Fruit fly (Drosophila melanogaster) whole organism, embryonic: ENCODE results near the gene CstF50.

Source experiments
- ATbp ChIP-seq: fragments of 200-800 bp; sonication (Bioruptor generic); optimal IDR thresholded peaks from 2 replicates; lab custom pipeline; 2017; ENCODE audit warnings: missing biosample characterization, mild to moderate bottlenecking, missing genetic modification characterization, missing genetic modification reagents
- Aef1 ChIP-seq: fragments of 200-800 bp; sonication (Bioruptor generic); IDR thresholded peaks from 3 replicates; pipeline ENCODE4 v1.3.6; 2022; ENCODE audit warnings: missing biosample characterization, missing genetic modification characterization
- Bdp1 ChIP-seq: fragments of 200-800 bp; sonication (Bioruptor generic); optimal IDR thresholded peaks from 3 replicates; lab custom pipeline; 2016; ENCODE audit warnings: missing biosample characterization, missing genetic modification characterization
- CG10209 ChIP-seq: fragments of 200-800 bp; sonication (Bioruptor generic); optimal IDR thresholded peaks from 3 replicates; lab custom pipeline; 2017; ENCODE audit warnings: missing biosample characterization, mild to moderate bottlenecking, missing genetic modification characterization, missing genetic modification reagents
- CG10274 ChIP-seq: fragments of 200-800 bp; sonication (Bioruptor generic); optimal IDR thresholded peaks from 3 replicates; lab custom pipeline; 2017; ENCODE audit warnings: missing biosample characterization, mild to moderate bottlenecking, missing genetic modification characterization
- CG11247 ChIP-seq: fragments of 200-800 bp; sonication (Bioruptor generic); IDR thresholded peaks from 2 replicates; pipeline ENCODE4 v1.3.6; 2022; ENCODE audit warnings: missing biosample characterization, missing genetic modification characterization
- CG1233 ChIP-seq: fragments of 200-800 bp; sonication (Bioruptor generic); optimal IDR thresholded peaks from 4 replicates; lab custom pipeline; 2018; ENCODE audit warnings: missing biosample characterization, mild to moderate bottlenecking, missing genetic modification characterization
- CG12942 ChIP-seq: fragments of 200-800 bp; sonication (Bioruptor generic); optimal IDR thresholded peaks from 3 replicates; lab custom pipeline; 2016; ENCODE audit warnings: missing biosample characterization, missing genetic modification characterization
- CG15479 ChIP-seq: fragments of 200-800 bp; sonication (Bioruptor generic); optimal IDR thresholded peaks from 3 replicates; lab custom pipeline; 2019; ENCODE audit warnings: missing biosample characterization, mild to moderate bottlenecking, missing genetic modification characterization, moderate library complexity
- CG15601 ChIP-seq: fragments of 200-800 bp; sonication (Bioruptor generic); optimal IDR thresholded peaks from 3 replicates; lab custom pipeline; 2019; ENCODE audit warnings: missing biosample characterization, mild to moderate bottlenecking, missing genetic modification characterization, moderate library complexity
- CG16863 ChIP-seq: fragments of 200-800 bp; sonication (Bioruptor generic); optimal IDR thresholded peaks from 3 replicates; lab custom pipeline; 2016; ENCODE audit warnings: missing biosample characterization, missing genetic modification characterization
- CG17361 ChIP-seq: fragments of 200-800 bp; sonication (Bioruptor generic); IDR thresholded peaks from 3 replicates; pipeline ENCODE4 v1.3.6; 2022; ENCODE audit warnings: missing biosample characterization, missing genetic modification characterization
- CG18599 ChIP-seq: fragments of 200-800 bp; sonication (Bioruptor generic); optimal IDR thresholded peaks from 3 replicates; lab custom pipeline; 2017; ENCODE audit warnings: missing biosample characterization, missing genetic modification characterization, mild to moderate bottlenecking, moderate library complexity, missing genetic modification reagents
- CG2116 ChIP-seq: fragments of 200-800 bp; sonication (Bioruptor generic); optimal IDR thresholded peaks from 3 replicates; lab custom pipeline; 2018; ENCODE audit warnings: missing biosample characterization, mild to moderate bottlenecking, missing genetic modification characterization
- CG30403 ChIP-seq: fragments of 200-800 bp; sonication (Bioruptor generic); optimal IDR thresholded peaks from 3 replicates; lab custom pipeline; 2016; ENCODE audit warnings: missing biosample characterization, missing genetic modification characterization
- CG4360 ChIP-seq: fragments of 200-800 bp; sonication (Bioruptor generic); IDR thresholded peaks from 2 replicates; pipeline ENCODE4 v1.3.6; 2022; ENCODE audit warnings: missing biosample characterization, missing genetic modification characterization
- CG6683 ChIP-seq: fragments of 200-800 bp; sonication (Bioruptor generic); optimal IDR thresholded peaks from 2 replicates; lab custom pipeline; 2017; ENCODE audit warnings: missing biosample characterization, mild to moderate bottlenecking, missing genetic modification characterization, missing genetic modification reagents
- CG6689 ChIP-seq: fragments of 200-800 bp; sonication (Bioruptor generic); IDR thresholded peaks from 2 replicates; pipeline ENCODE4 v1.3.6; 2022; ENCODE audit warnings: missing biosample characterization, missing genetic modification characterization
- CG6813 ChIP-seq: fragments of 200-800 bp; sonication (Bioruptor generic); optimal IDR thresholded peaks from 2 replicates; lab custom pipeline; 2017; ENCODE audit warnings: missing biosample characterization, missing genetic modification characterization, mild to moderate bottlenecking, moderate library complexity, missing genetic modification reagents
- CG7839 ChIP-seq: fragments of 200-800 bp; sonication (Bioruptor generic); optimal IDR thresholded peaks from 3 replicates; lab custom pipeline; 2018; ENCODE audit warnings: missing biosample characterization, mild to moderate bottlenecking, missing genetic modification characterization, moderate library complexity
- CG8290 ChIP-seq, 3 experiments: fragments of 200-800 bp; sonication (Bioruptor generic); optimal IDR thresholded peaks; 2 replicates each; lab custom pipeline; 2016 to 2019; ENCODE audit warnings: missing biosample characterization in 3 of 3, missing genetic modification characterization in 3 of 3, mild to moderate bottlenecking in 2 of 3, moderate library complexity in 1 of 3
- CG8765 ChIP-seq: fragments of 200-800 bp; sonication (Bioruptor generic); IDR thresholded peaks from 2 replicates; pipeline ENCODE4 v1.3.6; 2022; ENCODE audit warnings: missing biosample characterization, missing genetic modification characterization
- CTCF ChIP-seq: fragments of 200-800 bp; sonication (Bioruptor generic); optimal IDR thresholded peaks from 2 replicates; lab custom pipeline; 2017; ENCODE audit warnings: missing biosample characterization, mild to moderate bottlenecking, missing genetic modification characterization, moderate library complexity
- CoRest ChIP-seq: fragments of 200-800 bp; sonication (Bioruptor generic); optimal IDR thresholded peaks from 3 replicates; lab custom pipeline; 2018; ENCODE audit warnings: missing biosample characterization, mild to moderate bottlenecking, missing genetic modification characterization, moderate library complexity
- Fer3 ChIP-seq: fragments of 200-800 bp; sonication (Bioruptor generic); optimal IDR thresholded peaks from 2 replicates; lab custom pipeline; 2018; ENCODE audit warnings: missing biosample characterization, mild to moderate bottlenecking, missing genetic modification characterization, moderate library complexity
- Gsc ChIP-seq: fragments of 200-800 bp; sonication (Bioruptor generic); IDR thresholded peaks from 2 replicates; pipeline ENCODE4 v1.3.6; 2022; ENCODE audit warnings: missing biosample characterization, missing genetic modification characterization
- Myb ChIP-seq: fragments of 200-800 bp; sonication (Bioruptor generic); optimal IDR thresholded peaks from 2 replicates; lab custom pipeline; 2016; ENCODE audit warnings: missing biosample characterization, missing genetic modification characterization
- NFAT ChIP-seq: fragments of 200-800 bp; sonication (Bioruptor generic); IDR thresholded peaks from 2 replicates; pipeline ENCODE4 v1.3.6; 2022; ENCODE audit warnings: missing biosample characterization, missing genetic modification characterization
- Side ChIP-seq: fragments of 200-800 bp; sonication (Bioruptor generic); optimal IDR thresholded peaks from 2 replicates; lab custom pipeline; 2016; ENCODE audit warnings: missing biosample characterization, missing genetic modification characterization
- Usf ChIP-seq: fragments of 200-800 bp; sonication (Bioruptor generic); optimal IDR thresholded peaks from 2 replicates; lab custom pipeline; 2017; ENCODE audit warnings: missing genotype, missing biosample characterization, missing genetic modification characterization
- ac ChIP-seq: fragments of 200-800 bp; sonication (Bioruptor generic); optimal IDR thresholded peaks from 3 replicates; lab custom pipeline; 2017; ENCODE audit warnings: missing biosample characterization, mild to moderate bottlenecking, missing genetic modification characterization
- bigmax ChIP-seq: fragments of 200-800 bp; sonication (Bioruptor generic); optimal IDR thresholded peaks from 2 replicates; lab custom pipeline; 2018; ENCODE audit warnings: missing biosample characterization, mild to moderate bottlenecking, missing genetic modification characterization
- btn ChIP-seq: fragments of 200-800 bp; sonication (Bioruptor generic); optimal IDR thresholded peaks from 2 replicates; lab custom pipeline; 2016; ENCODE audit warnings: missing biosample characterization, missing genetic modification characterization
- fd3F ChIP-seq: fragments of 200-800 bp; sonication (Bioruptor generic); optimal IDR thresholded peaks from 2 replicates; lab custom pipeline; 2018; ENCODE audit warnings: missing biosample characterization, mild to moderate bottlenecking, missing genetic modification characterization, moderate library complexity
- fru ChIP-seq: fragments of >200 bp; optimal IDR thresholded peaks from 2 replicates; lab custom pipeline; 2017
- gsb ChIP-seq: fragments of 200-800 bp; sonication (Bioruptor generic); IDR thresholded peaks from 2 replicates; pipeline ENCODE4 v1.3.6; 2022; ENCODE audit warnings: missing biosample characterization, missing genetic modification characterization
- inv ChIP-seq: fragments of 200-800 bp; sonication (Bioruptor generic); IDR thresholded peaks from 2 replicates; pipeline ENCODE4 v1.3.6; 2022; ENCODE audit warnings: missing biosample characterization, missing genetic modification characterization; ENCODE audit not compliant: partially characterized antibody
- lab ChIP-seq: fragments of 200-800 bp; sonication (Bioruptor generic); optimal IDR thresholded peaks from 3 replicates; lab custom pipeline; 2017; ENCODE audit warnings: missing biosample characterization, missing genetic modification characterization, mild to moderate bottlenecking, moderate library complexity, missing genetic modification reagents
- nerfin-1 ChIP-seq: fragments of 200-800 bp; sonication (Bioruptor generic); optimal IDR thresholded peaks from 3 replicates; lab custom pipeline; 2019; ENCODE audit warnings: missing biosample characterization, mild to moderate bottlenecking, missing genetic modification characterization, moderate library complexity
- org-1 ChIP-seq: fragments of 200-800 bp; sonication (Bioruptor generic); optimal IDR thresholded peaks from 2 replicates; lab custom pipeline; 2017; ENCODE audit warnings: missing biosample characterization, missing genetic modification characterization
- pan ChIP-seq, 4 experiments: fragments of >200 bp in 3 of 4; fragments of 200-800 bp in 1 of 4; sonication (Bioruptor generic) in 1 of 4; optimal IDR thresholded peaks in 3 of 4; IDR thresholded peaks in 1 of 4; 2 replicates each; pipeline versions ENCODE4 v1.3.6 to Lab custom; 2017 to 2022; ENCODE audit warnings: missing biosample characterization in 2 of 4, missing genetic modification characterization in 2 of 4, mixed read lengths in 1 of 4
- pzg ChIP-seq: fragments of 200-800 bp; sonication (Bioruptor generic); optimal IDR thresholded peaks from 3 replicates; lab custom pipeline; 2018; ENCODE audit warnings: missing biosample characterization, mild to moderate bottlenecking, missing genetic modification characterization, moderate library complexity
- ro ChIP-seq: fragments of 200-800 bp; sonication (Bioruptor generic); IDR thresholded peaks from 2 replicates; pipeline ENCODE4 v1.3.6; 2022; ENCODE audit warnings: missing biosample characterization, missing genetic modification characterization
- sd ChIP-seq: fragments of 200-800 bp; sonication (Bioruptor generic); optimal IDR thresholded peaks from 3 replicates; lab custom pipeline; 2018; ENCODE audit warnings: missing biosample characterization, mild to moderate bottlenecking, missing genetic modification characterization, moderate library complexity
- sob ChIP-seq: fragments of 200-800 bp; sonication (Bioruptor generic); IDR thresholded peaks from 2 replicates; pipeline ENCODE4 v1.3.6; 2022; ENCODE audit warnings: missing biosample characterization, missing genetic modification characterization
- sqz ChIP-seq: fragments of 200-800 bp; sonication (Bioruptor generic); optimal IDR thresholded peaks from 3 replicates; lab custom pipeline; 2018; ENCODE audit warnings: missing biosample characterization, mild to moderate bottlenecking, missing genetic modification characterization
- sr ChIP-seq: fragments of 200-800 bp; sonication (Bioruptor generic); IDR thresholded peaks from 3 replicates; pipeline ENCODE4 v1.3.6; 2022; ENCODE audit warnings: missing biosample characterization, missing genetic modification characterization
- unpg ChIP-seq: fragments of 200-800 bp; sonication (Bioruptor generic); optimal IDR thresholded peaks from 3 replicates; lab custom pipeline; 2018; ENCODE audit warnings: missing biosample characterization, mild to moderate bottlenecking, missing genetic modification characterization, moderate library complexity
- zfh1 ChIP-seq: fragments of 200-800 bp; sonication (Bioruptor generic); IDR thresholded peaks from 3 replicates; pipeline ENCODE4 v1.3.6; 2022; ENCODE audit warnings: missing biosample characterization, missing genetic modification characterization

The CstF50 gene

DNA sequence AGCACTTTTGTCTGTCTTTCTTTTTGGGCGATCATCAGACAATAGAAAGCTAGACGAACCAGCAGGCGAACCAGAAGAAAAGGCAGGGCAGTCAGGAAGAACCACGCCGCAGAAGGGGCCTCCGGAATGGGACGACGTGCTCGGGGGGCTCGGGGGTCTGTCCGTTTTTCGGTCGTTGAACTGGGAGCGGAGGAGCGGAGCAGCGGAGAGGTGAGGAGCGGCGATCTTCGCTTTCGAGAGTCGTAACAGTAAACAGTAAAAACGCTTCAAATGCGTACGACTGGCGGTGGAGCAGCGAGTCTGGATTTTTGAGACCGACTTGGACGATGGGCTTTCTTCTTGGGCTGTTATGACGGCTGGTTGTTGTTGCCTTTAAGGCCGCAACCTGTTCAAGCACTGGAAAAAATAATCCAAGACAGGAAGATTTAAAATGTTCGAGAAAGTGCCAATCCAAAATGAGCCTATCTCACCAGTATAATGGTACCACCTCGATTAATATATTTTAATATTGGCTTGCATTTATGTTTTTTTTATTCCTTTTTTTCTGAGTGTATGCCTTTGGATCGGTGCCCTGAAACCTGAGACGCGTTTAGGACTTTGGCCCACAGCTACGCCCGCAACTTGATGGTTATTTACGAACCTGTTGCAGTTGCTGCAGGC is 49.9 kb downstream of the CstF50 start (continued):
- peak; percentile 65 for TF ChIP-seq sob (GFP tag; lab: Robert Waterston, UW)
- no peak for TF ChIP-seq sr
- peak; percentile 89 for TF ChIP-seq CG30403 (GFP tag; lab: Kevin White, UChicago)
- peak; percentile 59; the same call in 1 of the 2 replicates for TF ChIP-seq ro (GFP tag; lab: Robert Waterston, UW)
- peak; percentile 84 for TF ChIP-seq CG12942
- TF ChIP-seq fru, result no peak
- TF ChIP-seq CG1233 (GFP tag; lab: Kevin White, UChicago), result peak; percentile 81
- TF ChIP-seq org-1 (GFP tag; lab: Kevin White, UChicago), result peak; percentile 76
- peak; percentile 91 for TF ChIP-seq CG16863 (GFP tag; lab: Kevin White, UChicago)
- TF ChIP-seq CG2116, result peak; percentile 58
- peak; percentile 65 for TF ChIP-seq lab
- TF ChIP-seq Fer3, result peak; percentile 71
- no peak for TF ChIP-seq sd
- TF ChIP-seq Usf (GFP tag; lab: Kevin White, UChicago), result peak; percentile 85
- peak; percentile 78 for TF ChIP-seq btn (GFP tag; lab: Kevin White, UChicago)
- TF ChIP-seq zfh1 (GFP tag; lab: Robert Waterston, UW), result peak; percentile 95
- peak; percentile 92 for TF ChIP-seq CG8290 (GFP tag; optimal IDR thresholded peaks at IDR 0.05; lab: Kevin White, UChicago)
- TF ChIP-seq CG8290 (tag; optimal IDR thresholded peaks at IDR 0.05; lab: Kevin White, UChicago), result peak; percentile 56 to 85
- peak; percentile 91 for TF ChIP-seq nerfin-1
- TF ChIP-seq CG18599, result peak; percentile 74
- peak; percentile 91 for TF ChIP-seq CG17361 (GFP tag; lab: Robert Waterston, UW)
- peak; percentile 76 for TF ChIP-seq Bdp1 (GFP tag; lab: Kevin White, UChicago)
- TF ChIP-seq CG11247 (GFP tag; lab: Robert Waterston, UW), result no peak
- peak; percentile 26 for TF ChIP-seq Myb (GFP tag; lab: Kevin White, UChicago)
- TF ChIP-seq CG10209 (GFP tag; lab: Kevin White, UChicago), result peak; percentile 85
- TF ChIP-seq pan (optimal IDR thresholded peaks at IDR 0.05; lab: Kevin White, UChicago), result no peak
- peak in 1 of 2 experiments; percentile 18 for TF ChIP-seq pan (GFP tag; optimal IDR thresholded peaks at IDR 0.05 in 1 of 2, IDR thresholded peaks at IDR 0.05 in 1 of 2)
- TF ChIP-seq CG6689 (GFP tag; lab: Robert Waterston, UW), result peak; percentile 86
- peak; percentile 71 for TF ChIP-seq CG6813 (GFP tag; lab: Kevin White, UChicago)
- TF ChIP-seq Gsc (GFP tag; lab: Robert Waterston, UW), result peak; percentile 75
- TF ChIP-seq CG4360 (GFP tag; lab: Robert Waterston, UW), result peak; percentile 83
- TF ChIP-seq inv, result no peak
- TF ChIP-seq CG15601 (tag; lab: Kevin White, UChicago), result peak; percentile 95
- peak; percentile 40 for TF ChIP-seq CG6683 (GFP tag; lab: Kevin White, UChicago)
- TF ChIP-seq bigmax (GFP tag; lab: Kevin White, UChicago), result peak; percentile 23
- TF ChIP-seq unpg (GFP tag; lab: Kevin White, UChicago), result peak; percentile 93
- TF ChIP-seq pzg (GFP tag; lab: Kevin White, UChicago), result no peak
- TF ChIP-seq CG7839 (tag; lab: Kevin White, UChicago), result peak; percentile 89
- TF ChIP-seq ac, result peak; percentile 73
- peak; percentile 53; the same call in 2 of the 3 replicates for TF ChIP-seq Aef1 (GFP tag; lab: Robert Waterston, UW)
- TF ChIP-seq NFAT (GFP tag; lab: Robert Waterston, UW), result peak; percentile 46; the same call in 1 of the 2 replicates
- TF ChIP-seq gsb (GFP tag; lab: Robert Waterston, UW), result no peak
- peak; percentile 90 for TF ChIP-seq CoRest (tag; lab: Kevin White, UChicago)
- TF ChIP-seq CTCF (GFP tag; lab: Kevin White, UChicago), result peak; percentile 22
- peak; percentile 77 for TF ChIP-seq sqz (GFP tag; lab: Kevin White, UChicago)
- peak; percentile 91 for TF ChIP-seq ATbp
- TF ChIP-seq fd3F (GFP tag; lab: Kevin White, UChicago), result no peak
- TF ChIP-seq CG15479 (GFP tag; lab: Kevin White, UChicago), result no peak
- TF ChIP-seq CG10274 (GFP tag; lab: Kevin White, UChicago), result peak; percentile 46
- peak; percentile 82 for TF ChIP-seq Side (GFP tag; lab: Kevin White, UChicago)
- TF ChIP-seq CG8765 (GFP tag; lab: Robert Waterston, UW), result peak; percentile 31; the same call in 1 of the 2 replicates
